Worm (Caenorhabditis elegans): ENCODE data around the gene acr-3.

acr-3 gene

DNA sequence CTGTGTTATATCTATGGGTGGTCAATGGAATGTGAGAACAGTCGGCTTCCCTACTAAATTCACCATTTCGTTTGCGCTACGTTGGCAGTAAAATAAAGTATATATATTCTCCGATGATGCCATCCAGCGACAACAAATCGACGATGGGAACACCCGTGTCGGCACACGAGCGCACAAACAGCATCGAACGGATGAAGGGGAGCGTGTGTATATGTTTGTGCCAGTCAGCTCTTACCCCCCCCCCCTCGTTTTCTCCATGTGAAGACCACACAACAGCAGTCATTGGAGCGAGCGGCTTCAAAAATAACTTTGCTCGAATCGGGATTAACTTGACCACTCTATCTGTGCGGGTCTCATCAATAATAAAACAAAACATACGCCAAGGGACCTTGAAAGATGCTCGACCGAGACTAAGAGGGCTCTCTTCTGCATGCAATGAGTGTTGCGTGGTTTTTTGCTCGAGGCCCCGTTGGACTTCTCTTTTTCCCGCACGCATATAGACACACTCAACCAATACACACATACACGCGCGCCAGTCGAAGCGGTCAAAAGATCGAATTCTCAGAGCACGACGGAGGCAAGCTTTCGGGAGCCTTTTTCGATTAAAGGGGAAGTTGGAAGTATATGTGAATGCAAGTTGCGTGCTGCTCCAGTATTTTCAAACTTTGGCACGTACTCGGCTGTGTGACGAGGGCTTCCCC is 31.1 kb downstream of the acr-3 start:
- no peak for TF ChIP-seq unc-98 (GFP tag; IDR thresholded peaks at IDR 0.05)
- TF ChIP-seq nhr-19 (GFP tag; conservative IDR thresholded peaks at IDR 0.05) = no peak
- no peak for TF ChIP-seq lin-39 (tag; optimal IDR thresholded peaks at IDR 0.05)
- TF ChIP-seq fkh-10 (GFP tag; optimal IDR thresholded peaks at IDR 0.05) = peak; percentile 51
- peak in 2 of 3 experiments; percentile 25 to 59 for TF ChIP-seq ceh-82 (tag; optimal IDR thresholded peaks at IDR 0.05)
- 0 out of 2 replicates have a peak, but pooled peaks have one; percentile 28 for TF ChIP-seq mab-9 (GFP tag; IDR thresholded peaks at IDR 0.05)
- no peak for TF ChIP-seq tbx-2 (tag; optimal IDR thresholded peaks at IDR 0.05)
- TF ChIP-seq ama-1 (optimal IDR thresholded peaks at IDR 0.05) = no peak
- TF ChIP-seq xbp-1 (tag; optimal IDR thresholded peaks at IDR 0.05) = peak; percentile 14
- no peak for TF ChIP-seq hlh-4 (tag; optimal IDR thresholded peaks at IDR 0.05)
- no peak for TF ChIP-seq swsn-7 (tag; optimal IDR thresholded peaks at IDR 0.05)
- TF ChIP-seq lin-35 (GFP tag; optimal IDR thresholded peaks at IDR 0.05) = no peak
- TF ChIP-seq unc-86 (tag; optimal IDR thresholded peaks at IDR 0.05) = peak; percentile 70
- no peak for TF ChIP-seq rnt-1 (tag; optimal IDR thresholded peaks at IDR 0.05)
- no peak for TF ChIP-seq ceh-88 (GFP tag; IDR thresholded peaks at IDR 0.05)
- peak in 1 of 2 experiments; percentile 47 for TF ChIP-seq mdl-1 (tag; optimal IDR thresholded peaks at IDR 0.05)
- no peak for TF ChIP-seq lir-3 (tag; optimal IDR thresholded peaks at IDR 0.05; ENCODE audit: poor library complexity)
- TF ChIP-seq nhr-12 (tag; optimal IDR thresholded peaks at IDR 0.05) = no peak
- TF ChIP-seq C34B4.2 (tag; optimal IDR thresholded peaks at IDR 0.05) = no peak
- TF ChIP-seq sox-4 (tag; optimal IDR thresholded peaks at IDR 0.05) = no peak
- peak; percentile 22 for TF ChIP-seq egl-13 (tag; optimal IDR thresholded peaks at IDR 0.05)
- TF ChIP-seq tlp-1 (tag; optimal IDR thresholded peaks at IDR 0.05) = no peak
- TF ChIP-seq ceh-63 (GFP tag; optimal IDR thresholded peaks at IDR 0.05) = no peak
- TF ChIP-seq blmp-1 (tag; optimal IDR thresholded peaks at IDR 0.05) = no peak
- TF ChIP-seq lin-14 (GFP tag; optimal IDR thresholded peaks at IDR 0.05) = no peak
- peak; percentile 58 for TF ChIP-seq dsc-1 (tag; optimal IDR thresholded peaks at IDR 0.05)
- TF ChIP-seq isw-1 (GFP tag; IDR thresholded peaks at IDR 0.05) = peak; percentile 7
- no peak for TF ChIP-seq aly-2 (tag; optimal IDR thresholded peaks at IDR 0.05)
- no peak for TF ChIP-seq ces-1 (GFP tag; optimal IDR thresholded peaks at IDR 0.05)
- TF ChIP-seq F16B12.6 (tag; optimal IDR thresholded peaks at IDR 0.05) = no peak
- no peak for TF ChIP-seq egl-27 (tag; optimal IDR thresholded peaks at IDR 0.05)
- no peak for TF ChIP-seq nhr-76 (tag; optimal IDR thresholded peaks at IDR 0.05)
- peak; percentile 78 for TF ChIP-seq fkh-8 (tag; optimal IDR thresholded peaks at IDR 0.05)
- no peak for TF ChIP-seq nhr-71 (tag; optimal IDR thresholded peaks at IDR 0.05)

DNA sequence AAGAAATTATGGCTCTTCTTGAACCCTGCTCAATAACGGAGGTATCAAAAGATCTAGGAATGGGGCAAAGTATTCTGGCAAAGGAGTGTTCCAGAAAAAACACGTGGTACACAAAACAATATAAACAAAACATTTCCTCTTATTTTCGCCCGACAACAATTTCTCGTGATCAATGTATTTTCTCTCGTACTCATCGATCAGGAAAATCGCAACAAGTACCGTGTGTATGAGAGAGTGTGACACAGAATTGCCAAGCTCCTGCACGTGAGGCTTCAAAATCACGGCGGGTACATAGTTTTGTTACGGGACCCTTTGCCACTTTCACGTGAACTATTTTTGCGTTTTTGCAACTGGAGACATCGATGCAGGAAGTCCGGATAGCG is 31.6 kb downstream of the acr-3 start:
- TF ChIP-seq unc-130 (tag; optimal IDR thresholded peaks at IDR 0.05) = peak; percentile 92
- no peak for TF ChIP-seq nhr-237 (tag; optimal IDR thresholded peaks at IDR 0.05)
- TF ChIP-seq mdl-1 (tag; optimal IDR thresholded peaks at IDR 0.05) = peak in 1 of 2 experiments; percentile 81
- peak; percentile 59 for TF ChIP-seq C16A3.4 (tag; optimal IDR thresholded peaks at IDR 0.05)
- peak; percentile 5 for TF ChIP-seq snpc-4 (tag; optimal IDR thresholded peaks at IDR 0.05)
- TF ChIP-seq nhr-11 (tag; optimal IDR thresholded peaks at IDR 0.05) = peak; percentile 72
- TF ChIP-seq efl-3 (GFP tag; optimal IDR thresholded peaks at IDR 0.05) = no peak
- no peak for TF ChIP-seq tlp-1 (tag; optimal IDR thresholded peaks at IDR 0.05)
- peak in 2 of 6 experiments; percentile 4 to 64 for TF ChIP-seq elt-3 (tag; optimal IDR thresholded peaks at IDR 0.05)
- no peak for TF ChIP-seq jun-1 (tag; optimal IDR thresholded peaks at IDR 0.05)
- TF ChIP-seq pax-3 (tag; optimal IDR thresholded peaks at IDR 0.05) = no peak
- no peak for TF ChIP-seq sptf-1 (tag; optimal IDR thresholded peaks at IDR 0.05)
- TF ChIP-seq swsn-7 (tag; optimal IDR thresholded peaks at IDR 0.05) = peak; percentile 47
- no peak for TF ChIP-seq lin-15B (tag; optimal IDR thresholded peaks at IDR 0.05)
- TF ChIP-seq ces-1 (GFP tag; optimal IDR thresholded peaks at IDR 0.05) = no peak
- TF ChIP-seq aly-2 (tag; optimal IDR thresholded peaks at IDR 0.05) = no peak
- TF ChIP-seq nhr-20 (tag; optimal IDR thresholded peaks at IDR 0.05) = peak; percentile 86
- TF ChIP-seq mef-2 (tag; optimal IDR thresholded peaks at IDR 0.05) = peak; percentile 40
- peak; percentile 67 for TF ChIP-seq grh-1 (GFP tag; IDR thresholded peaks at IDR 0.05)
- TF ChIP-seq snu-23 (GFP tag; optimal IDR thresholded peaks at IDR 0.05) = peak; percentile 85
- TF ChIP-seq fkh-10 (GFP tag; optimal IDR thresholded peaks at IDR 0.05) = no peak
- no peak for TF ChIP-seq aha-1 (tag; optimal IDR thresholded peaks at IDR 0.05)
- TF ChIP-seq nhr-77 (tag; optimal IDR thresholded peaks at IDR 0.05) = no peak
- TF ChIP-seq nhr-85 (tag) = peak; percentile 83
- TF ChIP-seq nhr-47 (tag; optimal IDR thresholded peaks at IDR 0.05) = peak; percentile 49

All from whole organism, L1 larva.